Worm (Caenorhabditis elegans): Measurements from ENCODE around the gene hgap-2.
A peak's percentile ranks its signal among the peaks of the same experiment; 100 is the strongest.

Gene hgap-2

ce11 chrII:8684824-8685223 lies at the start of gene hgap-2:
hgap-2 (minus strand) TSS chrII:8684924.
- no peak for TF ChIP-seq W03F9.2 (tag; optimal IDR thresholded peaks at IDR 0.05)
- no peak for TF ChIP-seq him-1 (tag; optimal IDR thresholded peaks at IDR 0.05)
- no peak for TF ChIP-seq dao-5 (tag; optimal IDR thresholded peaks at IDR 0.05)

ce11 chrII:8733627-8734026 lies 48.9 kb upstream of the hgap-2 start:
- TF ChIP-seq W03F9.2 (tag; optimal IDR thresholded peaks at IDR 0.05), result no peak
- TF ChIP-seq him-1 (tag; optimal IDR thresholded peaks at IDR 0.05), result no peak
- no peak for TF ChIP-seq dao-5 (tag; optimal IDR thresholded peaks at IDR 0.05)

ce11 chrII:8732339-8733100 lies 47.8 kb upstream of the hgap-2 start, which contains the start of gene rol-6:
rol-6 (plus strand) TSS chrII:8733050.
- TF ChIP-seq dao-5 (tag; optimal IDR thresholded peaks at IDR 0.05) (no peak), him-1 (tag; optimal IDR thresholded peaks at IDR 0.05) (no peak), W03F9.2 (tag; optimal IDR thresholded peaks at IDR 0.05) (no peak)

DNA sequence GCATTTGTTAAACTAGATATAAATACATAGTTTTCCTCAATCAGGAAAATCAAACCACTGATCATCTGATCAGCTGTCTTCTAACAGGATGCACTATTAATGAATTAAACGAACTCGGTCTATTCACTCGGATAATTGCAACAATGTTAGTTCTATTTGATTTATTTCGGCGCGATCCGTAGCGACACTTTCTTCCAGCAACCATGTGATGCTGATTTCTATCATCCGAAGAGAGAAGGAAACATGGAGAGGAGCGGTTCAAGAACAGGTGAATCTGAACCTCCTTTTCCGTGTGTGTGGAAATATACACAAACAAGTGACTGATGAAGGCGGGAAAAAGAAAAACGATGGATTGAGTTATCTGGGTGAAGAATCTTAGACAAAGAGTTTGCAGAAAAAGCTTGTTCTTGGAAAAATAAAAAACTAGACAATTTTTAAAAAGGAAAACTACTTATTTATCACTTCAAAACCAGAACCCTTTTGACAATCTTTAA lies 47.1 kb upstream of the hgap-2 start:
- TF ChIP-seq W03F9.2 (tag; optimal IDR thresholded peaks at IDR 0.05) (no peak), him-1 (tag; optimal IDR thresholded peaks at IDR 0.05) (no peak), dao-5 (tag; optimal IDR thresholded peaks at IDR 0.05) (no peak)

ce11 chrII:8730960-8731693 lies 46.4 kb upstream of the hgap-2 start:
- TF ChIP-seq dao-5 (tag; optimal IDR thresholded peaks at IDR 0.05), result no peak
- TF ChIP-seq W03F9.2 (tag; optimal IDR thresholded peaks at IDR 0.05), result no peak
- no peak for TF ChIP-seq him-1 (tag; optimal IDR thresholded peaks at IDR 0.05)

- TF ChIP-seq W03F9.2 (tag; optimal IDR thresholded peaks at IDR 0.05) (no peak), him-1 (tag; optimal IDR thresholded peaks at IDR 0.05) (no peak), dao-5 (tag; optimal IDR thresholded peaks at IDR 0.05) (no peak)
Observed at ce11 chrII:8730281-8730680, 45.6 kb upstream of the hgap-2 start.

- TF ChIP-seq dao-5 (tag; optimal IDR thresholded peaks at IDR 0.05) (no peak), him-1 (tag; optimal IDR thresholded peaks at IDR 0.05) (no peak), W03F9.2 (tag; optimal IDR thresholded peaks at IDR 0.05) (no peak)
Observed at ce11 chrII:8726700-8727099, 42.0 kb upstream of the hgap-2 start, which contains the start of gene T01B7.9. T01B7.9 (minus strand) TSS chrII:8726800.

- TF ChIP-seq dao-5 (tag; optimal IDR thresholded peaks at IDR 0.05) (no peak), W03F9.2 (tag; optimal IDR thresholded peaks at IDR 0.05) (no peak), him-1 (tag; optimal IDR thresholded peaks at IDR 0.05) (no peak)
Observed at ce11 chrII:8721955-8722524, 37.3 kb upstream of the hgap-2 start, which contains the start of gene trcs-2. trcs-2 (plus strand) TSS chrII:8722474.

DNA sequence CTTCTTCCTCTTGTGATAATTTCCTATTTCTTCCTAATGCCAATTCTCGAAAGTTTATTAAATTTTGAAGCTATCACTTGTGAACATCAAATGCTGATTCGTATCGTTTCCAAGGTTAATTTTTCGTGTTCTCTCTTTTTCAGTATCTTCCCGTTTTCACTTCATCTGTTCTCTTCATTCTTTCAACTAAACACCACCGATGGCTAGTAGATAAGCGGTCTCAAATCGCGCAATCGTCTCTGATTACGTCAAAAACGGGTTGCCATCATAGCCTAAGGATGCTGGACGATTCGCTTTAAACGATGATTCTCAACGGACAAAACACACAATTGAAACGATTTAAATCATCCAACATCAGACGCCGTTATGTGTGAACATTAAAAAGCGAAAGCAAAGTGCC lies 32.9 kb upstream of the hgap-2 start:
- TF ChIP-seq dao-5 (tag; optimal IDR thresholded peaks at IDR 0.05) (no peak), him-1 (tag; optimal IDR thresholded peaks at IDR 0.05) (no peak), W03F9.2 (tag; optimal IDR thresholded peaks at IDR 0.05) (no peak)

- TF ChIP-seq him-1 (tag; optimal IDR thresholded peaks at IDR 0.05) (no peak), W03F9.2 (tag; optimal IDR thresholded peaks at IDR 0.05) (peak; percentile 39)
Observed at ce11 chrII:8716231-8716878, 31.6 kb upstream of the hgap-2 start, which contains the start of the genes cyn-11 and T01B7.5. cyn-11 (minus strand) TSS chrII:8716281. T01B7.5 (plus strand) TSS chrII:8716828.

- no peak for TF ChIP-seq W03F9.2 (tag; optimal IDR thresholded peaks at IDR 0.05)
- TF ChIP-seq him-1 (tag; optimal IDR thresholded peaks at IDR 0.05), result no peak
- no peak for TF ChIP-seq dao-5 (tag; optimal IDR thresholded peaks at IDR 0.05)
Observed at ce11 chrII:8714913-8715447, 30.3 kb upstream of the hgap-2 start, which contains the start of the genes rab-21 and T01B7.13. rab-21 (minus strand) TSS chrII:8715013. T01B7.13 (plus strand) TSS chrII:8715397.

ce11 chrII:8710317-8710716 lies 25.6 kb upstream of the hgap-2 start, which contains the start of gene srg-15:
srg-15 (minus strand) TSS chrII:8710417.
- no peak for TF ChIP-seq W03F9.2 (tag; optimal IDR thresholded peaks at IDR 0.05)
- no peak for TF ChIP-seq dao-5 (tag; optimal IDR thresholded peaks at IDR 0.05)
- TF ChIP-seq him-1 (tag; optimal IDR thresholded peaks at IDR 0.05), result no peak

ce11 chrII:8707024-8707423 lies 22.3 kb upstream of the hgap-2 start, which contains the start of gene cup-16:
cup-16 (plus strand) TSS chrII:8707155.
- no peak for TF ChIP-seq W03F9.2 (tag; optimal IDR thresholded peaks at IDR 0.05)
- TF ChIP-seq dao-5 (tag; optimal IDR thresholded peaks at IDR 0.05), result no peak
- TF ChIP-seq him-1 (tag; optimal IDR thresholded peaks at IDR 0.05), result no peak
